Worm (Caenorhabditis elegans) whole organism, late embryonic: ENCODE data around the gene Y60A9.1.

Source experiments
- elt-4 ChIP-seq: sonication (generic microtip); optimal IDR thresholded peaks from 2 replicates; lab custom pipeline; 2016; ENCODE audit warnings: missing genetic modification characterization, missing compliant biosample characterization
- nfya-1 ChIP-seq: sonication (generic microtip); optimal IDR thresholded peaks from 2 replicates; lab custom pipeline; 2017; ENCODE audit warnings: missing genetic modification characterization, mild to moderate bottlenecking, missing compliant biosample characterization, antibody characterized with exemption, moderate library complexity
- nhr-232 ChIP-seq: sonication (generic microtip); optimal IDR thresholded peaks from 2 replicates; lab custom pipeline; 2016; ENCODE audit warnings: missing genetic modification characterization, missing compliant biosample characterization
- pha-4 ChIP-seq: fragments of 150-350 bp; optimal IDR thresholded peaks from 2 replicates; lab custom pipeline; 2018; ENCODE audit warnings: missing biosample characterization, missing genetic modification reagents, missing genetic modification characterization
- pqm-1 ChIP-seq: sonication (generic microtip); optimal IDR thresholded peaks from 2 replicates; lab custom pipeline; 2016; ENCODE audit warnings: missing genetic modification characterization, missing compliant biosample characterization
- rnt-1 ChIP-seq: sonication (generic microtip); optimal IDR thresholded peaks from 2 replicates; lab custom pipeline; 2016; ENCODE audit warnings: missing genetic modification characterization, missing compliant biosample characterization
- unc-55 ChIP-seq: sonication (generic microtip); optimal IDR thresholded peaks from 2 replicates; lab custom pipeline; 2017; ENCODE audit warnings: missing biosample characterization, missing genetic modification reagents, missing genetic modification characterization

DNA sequence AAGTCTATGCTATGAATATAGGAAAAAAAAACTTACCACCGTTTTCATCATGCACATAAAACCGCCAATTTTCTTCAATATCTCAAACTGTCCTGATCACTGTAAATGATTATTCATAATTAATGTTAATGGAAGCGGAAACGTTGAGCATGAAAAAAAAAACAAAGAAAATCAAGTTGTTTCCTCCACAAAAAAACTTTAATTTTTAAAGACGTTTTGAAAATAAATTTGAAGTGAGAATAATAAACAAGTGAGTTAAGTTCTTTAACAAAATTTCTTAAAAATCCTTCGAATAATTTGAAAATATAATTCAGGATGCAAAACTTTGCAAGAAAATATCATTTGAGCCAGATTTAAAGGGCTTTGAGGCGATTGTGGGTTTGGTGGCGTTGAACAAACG, 24.9 kb downstream of the Y60A9.1 start, which contains the start of gene irk-3:
- no peak for TF ChIP-seq elt-4 (tag; lab: Kevin White, UChicago)
- TF ChIP-seq unc-55 (GFP tag; lab: Kevin White, UChicago): no peak
- TF ChIP-seq rnt-1 (tag; lab: Kevin White, UChicago): no peak
- TF ChIP-seq pha-4 (tag; lab: Kevin White, UChicago): no peak
- TF ChIP-seq nfya-1: no peak
- TF ChIP-seq nhr-232: no peak
- TF ChIP-seq pqm-1 (tag; lab: Kevin White, UChicago): no peak
